Worm (Caenorhabditis elegans) whole organism, late embryonic: Measurements from ENCODE around the gene gtf-2F2.

Experiments used
- C08G9.2 ChIP-seq: sonication (generic microtip); optimal IDR thresholded peaks from 2 replicates; lab custom pipeline; 2016; ENCODE audit warnings: mild to moderate bottlenecking, missing genetic modification characterization, moderate library complexity, missing compliant biosample characterization
- F13H6.1 ChIP-seq: sonication (generic microtip); optimal IDR thresholded peaks from 2 replicates; lab custom pipeline; 2016; ENCODE audit warnings: missing genetic modification characterization, missing compliant biosample characterization
- K09A11.1 ChIP-seq: sonication (generic microtip); optimal IDR thresholded peaks from 2 replicates; lab custom pipeline; 2017; ENCODE audit warnings: antibody characterized with exemption, mild to moderate bottlenecking, missing genetic modification characterization, missing compliant biosample characterization; ENCODE audit not compliant: insufficient read depth
- ceh-14 ChIP-seq: sonication (generic microtip); optimal IDR thresholded peaks from 2 replicates; lab custom pipeline; 2016; ENCODE audit warnings: missing genotype, missing genetic modification characterization, missing compliant biosample characterization
- ceh-18 ChIP-seq: sonication (generic microtip); optimal IDR thresholded peaks from 2 replicates; lab custom pipeline; 2016; ENCODE audit warnings: missing genetic modification characterization, missing compliant biosample characterization
- ceh-19 ChIP-seq: fragments of 200-800 bp; sonication (Bioruptor generic); optimal IDR thresholded peaks from 2 replicates; lab custom pipeline; 2018; ENCODE audit warnings: mild to moderate bottlenecking, missing genetic modification characterization, missing compliant biosample characterization
- ceh-31 ChIP-seq: sonication (generic microtip); optimal IDR thresholded peaks from 2 replicates; lab custom pipeline; 2016; ENCODE audit warnings: missing genetic modification characterization, missing compliant biosample characterization
- ceh-34 ChIP-seq: sonication (generic microtip); optimal IDR thresholded peaks from 2 replicates; lab custom pipeline; 2016; ENCODE audit warnings: mild to moderate bottlenecking, missing genetic modification characterization, missing compliant biosample characterization
- ceh-45 ChIP-seq: fragments of 200-800 bp; sonication (Bioruptor generic); IDR thresholded peaks from 2 replicates; pipeline ENCODE4 v1.3.6; 2022; ENCODE audit warnings: missing genetic modification reagents, missing genetic modification characterization, missing compliant biosample characterization
- ceh-48 ChIP-seq: sonication (generic microtip); optimal IDR thresholded peaks from 2 replicates; lab custom pipeline; 2016; ENCODE audit warnings: missing genetic modification characterization, inconsistent platforms, missing compliant biosample characterization
- ceh-6 ChIP-seq: fragments of 200-800 bp; sonication (Bioruptor generic); optimal IDR thresholded peaks from 2 replicates; lab custom pipeline; 2018; ENCODE audit warnings: mild to moderate bottlenecking, missing genetic modification characterization, missing compliant biosample characterization
- dmd-4 ChIP-seq: sonication (generic microtip); optimal IDR thresholded peaks from 2 replicates; lab custom pipeline; 2016; ENCODE audit warnings: borderline replicate concordance, missing genetic modification characterization, missing compliant biosample characterization
- dve-1 ChIP-seq: sonication (generic microtip); optimal IDR thresholded peaks from 2 replicates; lab custom pipeline; 2017; ENCODE audit warnings: antibody characterized with exemption, mild to moderate bottlenecking, missing genetic modification characterization, missing compliant biosample characterization
- elt-2 ChIP-seq: sonication (generic microtip); optimal IDR thresholded peaks from 2 replicates; lab custom pipeline; 2016; ENCODE audit warnings: missing genetic modification reagents, missing genetic modification characterization, missing compliant biosample characterization
- ets-4 ChIP-seq: sonication (generic microtip); optimal IDR thresholded peaks from 2 replicates; lab custom pipeline; 2016; ENCODE audit warnings: missing genetic modification characterization, missing compliant biosample characterization
- eyg-1 ChIP-seq: sonication (generic microtip); optimal IDR thresholded peaks from 2 replicates; lab custom pipeline; 2016; ENCODE audit warnings: missing genotype, missing genetic modification characterization, missing compliant biosample characterization
- fkh-10 ChIP-seq: fragments of 150-350 bp; optimal IDR thresholded peaks from 2 replicates; lab custom pipeline; 2014; ENCODE audit warnings: missing biosample characterization, missing genetic modification reagents, missing genetic modification characterization
- hlh-15 ChIP-seq: sonication (generic microtip); optimal IDR thresholded peaks from 2 replicates; lab custom pipeline; 2016; ENCODE audit warnings: missing genetic modification characterization, missing compliant biosample characterization
- hlh-30 ChIP-seq: sonication (generic microtip); optimal IDR thresholded peaks from 2 replicates; lab custom pipeline; 2017; ENCODE audit warnings: antibody characterized with exemption, missing genetic modification characterization, missing compliant biosample characterization; ENCODE audit not compliant: insufficient read depth
- hlh-6 ChIP-seq: sonication (generic microtip); optimal IDR thresholded peaks from 2 replicates; lab custom pipeline; 2016; ENCODE audit warnings: missing genotype, missing genetic modification characterization, missing compliant biosample characterization
- hlh-8 ChIP-seq: sonication (generic microtip); optimal IDR thresholded peaks from 2 replicates; lab custom pipeline; 2016; ENCODE audit warnings: missing genotype, missing genetic modification characterization, missing compliant biosample characterization
- madf-2 ChIP-seq: sonication (generic microtip); optimal IDR thresholded peaks from 2 replicates; lab custom pipeline; 2017; ENCODE audit warnings: missing genetic modification characterization, missing compliant biosample characterization
- nfya-1 ChIP-seq: sonication (generic microtip); optimal IDR thresholded peaks from 2 replicates; lab custom pipeline; 2017; ENCODE audit warnings: missing genetic modification characterization, mild to moderate bottlenecking, missing compliant biosample characterization, antibody characterized with exemption, moderate library complexity
- odd-2 ChIP-seq: sonication (generic microtip); optimal IDR thresholded peaks from 2 replicates; lab custom pipeline; 2017; ENCODE audit warnings: antibody characterized with exemption, mild to moderate bottlenecking, missing genetic modification characterization, missing compliant biosample characterization
- pax-1 ChIP-seq: fragments of 150-350 bp; optimal IDR thresholded peaks from 2 replicates; lab custom pipeline; 2014; ENCODE audit warnings: missing biosample characterization, missing genetic modification characterization
- pha-2 ChIP-seq: sonication (generic microtip); optimal IDR thresholded peaks from 2 replicates; lab custom pipeline; 2017; ENCODE audit warnings: mild to moderate bottlenecking, missing genetic modification characterization, missing compliant biosample characterization
- pha-4 ChIP-seq: fragments of 150-350 bp; optimal IDR thresholded peaks from 2 replicates; lab custom pipeline; 2018; ENCODE audit warnings: missing biosample characterization, missing genetic modification reagents, missing genetic modification characterization
- pros-1 ChIP-seq: fragments of 150-350 bp; optimal IDR thresholded peaks from 2 replicates; lab custom pipeline; 2014; ENCODE audit warnings: missing biosample characterization, missing genetic modification reagents, missing genetic modification characterization
- ref-2 ChIP-seq: sonication (generic microtip); optimal IDR thresholded peaks from 2 replicates; lab custom pipeline; 2016; ENCODE audit warnings: missing genetic modification characterization, missing compliant biosample characterization
- rnt-1 ChIP-seq: sonication (generic microtip); optimal IDR thresholded peaks from 2 replicates; lab custom pipeline; 2016; ENCODE audit warnings: missing genetic modification characterization, missing compliant biosample characterization
- sox-4 ChIP-seq: sonication (generic microtip); optimal IDR thresholded peaks from 2 replicates; lab custom pipeline; 2017; ENCODE audit warnings: mild to moderate bottlenecking, missing genetic modification characterization, inconsistent platforms, missing compliant biosample characterization
- syd-9 ChIP-seq: sonication (generic microtip); optimal IDR thresholded peaks from 2 replicates; lab custom pipeline; 2016; ENCODE audit warnings: mild to moderate bottlenecking, missing genetic modification characterization, moderate library complexity, missing compliant biosample characterization
- tbx-2 ChIP-seq: sonication (generic microtip); optimal IDR thresholded peaks from 2 replicates; lab custom pipeline; 2016; ENCODE audit warnings: missing genetic modification characterization, missing compliant biosample characterization
- tbx-7 ChIP-seq: sonication (generic microtip); optimal IDR thresholded peaks from 2 replicates; lab custom pipeline; 2016; ENCODE audit warnings: missing genotype, missing genetic modification characterization, missing compliant biosample characterization
- ttx-3 ChIP-seq: sonication (generic microtip); optimal IDR thresholded peaks from 2 replicates; lab custom pipeline; 2016; ENCODE audit warnings: missing genetic modification reagents, missing genetic modification characterization, missing compliant biosample characterization
- unc-3 ChIP-seq, 2 experiments: fragments of 200-800 bp in 1 of 2; sonication (Bioruptor generic) in 1 of 2; sonication (generic microtip) in 1 of 2; conservative IDR thresholded peaks in 1 of 2; optimal IDR thresholded peaks in 1 of 2; 2 replicates each; pipeline versions ENCODE4 v1.3.6 to Lab custom; 2016 to 2022; ENCODE audit warnings: missing compliant biosample characterization in 2 of 2, missing genetic modification characterization in 2 of 2, missing genetic modification reagents in 1 of 2
- unc-42 ChIP-seq: sonication (generic microtip); optimal IDR thresholded peaks from 2 replicates; lab custom pipeline; 2016; ENCODE audit warnings: missing genotype, missing genetic modification characterization, missing compliant biosample characterization
- unc-55 ChIP-seq: sonication (generic microtip); optimal IDR thresholded peaks from 2 replicates; lab custom pipeline; 2017; ENCODE audit warnings: missing biosample characterization, missing genetic modification reagents, missing genetic modification characterization
- unc-86 ChIP-seq: sonication (generic microtip); optimal IDR thresholded peaks from 2 replicates; lab custom pipeline; 2016; ENCODE audit warnings: missing genetic modification characterization, missing compliant biosample characterization
- zip-5 ChIP-seq: sonication (generic microtip); optimal IDR thresholded peaks from 2 replicates; lab custom pipeline; 2016; ENCODE audit warnings: missing genetic modification characterization, missing compliant biosample characterization
- ztf-16 ChIP-seq: sonication (generic microtip); optimal IDR thresholded peaks from 2 replicates; lab custom pipeline; 2017; ENCODE audit warnings: missing genetic modification characterization, missing compliant biosample characterization

Gene gtf-2F2

DNA sequence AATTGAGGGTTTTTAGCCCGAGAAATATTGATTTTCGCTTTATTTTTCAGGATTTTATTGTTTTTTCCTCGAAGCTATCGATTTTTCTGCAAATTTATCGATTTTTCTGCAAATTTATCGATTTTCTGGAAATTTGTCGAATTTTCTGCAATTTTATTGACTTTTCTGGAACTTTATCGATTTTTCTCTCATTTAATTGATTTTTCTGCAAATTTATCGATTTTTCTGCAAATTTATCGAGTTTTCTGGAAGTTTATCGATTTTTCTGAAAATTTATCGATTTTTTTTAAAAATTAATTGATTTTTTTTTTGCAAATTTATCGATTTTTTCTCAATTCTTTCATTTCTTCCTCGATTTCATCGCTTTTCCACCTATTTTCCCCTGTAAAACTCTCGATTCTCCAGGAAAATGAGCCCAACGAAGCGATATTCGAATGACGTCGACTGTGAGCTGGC is at the start of gene gtf-2F2:
Gene gtf-2F2, plus strand, starts transcription at position 406 of the 456 bp plus-strand sequence.
- TF ChIP-seq C08G9.2 (tag; lab: Kevin White, UChicago) (no peak), ceh-48 (peak; percentile 74)

DNA sequence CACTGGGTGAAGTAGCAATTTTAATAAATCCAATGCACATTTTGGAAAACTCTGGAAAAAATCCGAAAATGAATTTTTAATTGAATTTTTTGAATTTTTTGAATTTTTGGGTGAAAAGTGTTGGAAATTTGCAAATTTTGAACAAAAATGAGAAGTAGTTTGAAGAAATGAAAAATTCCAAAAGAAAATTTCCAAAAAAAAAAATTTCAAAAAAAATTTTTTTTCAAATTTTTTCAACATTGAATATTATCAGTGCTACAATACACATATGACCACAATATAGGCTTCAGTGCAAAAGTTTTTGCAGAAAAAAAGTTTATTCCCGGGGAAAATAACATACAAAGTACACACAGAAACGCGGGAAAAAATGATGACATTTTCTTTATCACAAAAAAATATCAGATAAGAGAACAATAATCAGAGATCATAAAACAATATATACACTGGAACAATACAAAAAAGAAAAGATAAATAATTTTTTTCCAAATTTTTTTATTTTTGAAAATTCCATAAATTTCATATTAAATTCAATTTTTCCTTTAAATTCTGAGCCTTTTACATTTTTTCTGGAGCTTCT is 36.4 kb upstream of the gtf-2F2 start, which contains the start of gene hrg-10:
Gene hrg-10, minus strand, starts transcription at position 51 of the 577 bp plus-strand sequence.
- TF ChIP-seq pha-2 (tag; lab: Kevin White, UChicago) (no peak), madf-2 (no peak), elt-2 (tag; lab: Kevin White, UChicago) (peak; percentile 62), sox-4 (tag; lab: Kevin White, UChicago) (no peak), ztf-16 (no peak), F13H6.1 (tag; lab: Kevin White, UChicago) (no peak), ceh-45 (GFP tag; lab: Robert Waterston, UW) (no peak)

DNA sequence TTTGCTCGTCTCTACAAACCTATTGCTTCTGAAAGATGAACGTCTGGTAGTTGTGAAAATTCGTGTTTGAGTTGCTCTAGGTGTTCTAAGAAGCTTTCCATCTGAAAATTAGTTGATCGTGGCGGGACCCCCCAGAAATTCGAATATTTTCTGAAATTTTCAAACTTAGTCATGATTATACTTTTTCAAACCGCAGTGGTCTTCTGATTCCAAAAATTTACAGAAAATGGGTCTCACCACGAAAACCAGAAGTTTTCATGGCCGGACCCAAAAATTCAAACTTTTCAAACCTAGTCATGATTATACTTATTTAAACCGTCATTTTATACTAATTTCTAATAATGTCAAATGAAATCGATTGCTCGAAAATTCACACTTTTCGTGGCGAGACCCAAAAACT is 33.7 kb upstream of the gtf-2F2 start, which contains the start of gene ztf-20:
Gene ztf-20, minus strand, starts transcription at position 101 of the 400 bp plus-strand sequence.
- TF ChIP-seq zip-5 (no peak), fkh-10 (GFP tag; lab: Kevin White, UChicago) (no peak), pha-4 (tag; lab: Kevin White, UChicago) (no peak)

DNA sequence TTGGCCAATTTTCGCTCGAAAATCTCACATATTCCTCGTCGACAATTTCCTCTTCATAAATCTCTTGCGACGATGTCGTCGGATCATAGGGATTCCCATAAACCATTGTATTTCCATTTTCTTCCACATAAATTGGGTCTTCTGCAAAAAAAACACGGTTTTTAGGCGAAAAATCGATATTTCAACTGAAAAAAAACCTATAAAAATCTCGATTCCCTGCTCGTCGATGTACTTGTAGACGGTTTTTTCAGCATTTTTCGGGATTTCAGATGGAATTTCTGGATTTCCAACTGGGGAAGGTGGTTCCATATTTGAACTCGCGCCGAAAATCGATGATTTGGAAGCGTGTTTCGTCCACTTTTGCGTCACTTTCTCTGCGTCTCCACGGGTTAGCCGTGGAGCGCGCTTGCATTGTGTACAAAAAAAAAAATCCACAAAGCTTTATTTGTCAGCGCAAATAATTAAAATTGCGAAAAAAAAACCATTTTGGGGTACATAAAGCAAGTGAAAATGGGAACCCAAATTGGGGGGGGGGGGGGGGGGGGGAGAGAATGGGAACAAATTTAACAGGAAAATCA is 26.2 kb upstream of the gtf-2F2 start, which contains the start of gene Y39B6A.43:
Gene Y39B6A.43, minus strand, starts transcription at position 351 of the 578 bp plus-strand sequence.
- TF ChIP-seq ttx-3 (tag; lab: Kevin White, UChicago) (no peak), hlh-6 (tag; lab: Kevin White, UChicago) (no peak), ceh-34 (tag; lab: Kevin White, UChicago) (peak; percentile 60), syd-9 (tag; lab: Kevin White, UChicago) (no peak), hlh-30 (tag; lab: Kevin White, UChicago) (peak; percentile 52), tbx-7 (peak; percentile 13), hlh-15 (tag; lab: Kevin White, UChicago) (no peak), ceh-14 (tag; lab: Kevin White, UChicago) (peak; percentile 16), C08G9.2 (tag; lab: Kevin White, UChicago) (peak; percentile 44), nfya-1 (tag; lab: Kevin White, UChicago) (peak; percentile 89), unc-3 (GFP tag; conservative IDR thresholded peaks at IDR 0.05; lab: Robert Waterston, UW) (no peak), unc-3 (tag; optimal IDR thresholded peaks at IDR 0.05; lab: Kevin White, UChicago) (peak; percentile 65), unc-86 (tag; lab: Kevin White, UChicago) (peak; percentile 68), hlh-8 (no peak), unc-42 (tag; lab: Kevin White, UChicago) (peak; percentile 63), ets-4 (tag; lab: Kevin White, UChicago) (peak; percentile 69), ceh-6 (GFP tag; lab: Kevin White, UChicago) (peak; percentile 13), ceh-48 (peak; percentile 84), tbx-2 (tag; lab: Kevin White, UChicago) (peak; percentile 56), ceh-18 (tag; lab: Kevin White, UChicago) (peak; percentile 63), fkh-10 (GFP tag; lab: Kevin White, UChicago) (peak; percentile 49), madf-2 (peak; percentile 15), dmd-4 (tag; lab: Kevin White, UChicago) (no peak), odd-2 (tag; lab: Kevin White, UChicago) (no peak), elt-2 (tag; lab: Kevin White, UChicago) (peak; percentile 38), eyg-1 (tag; lab: Kevin White, UChicago) (no peak), dve-1 (tag; lab: Kevin White, UChicago) (peak; percentile 76), pax-1 (tag; lab: Kevin White, UChicago) (peak; percentile 88), pros-1 (tag; lab: Kevin White, UChicago) (peak; percentile 35), ceh-31 (peak; percentile 66), ceh-19 (GFP tag; lab: Kevin White, UChicago) (no peak), ceh-45 (GFP tag; lab: Robert Waterston, UW) (no peak), K09A11.1 (tag; lab: Kevin White, UChicago) (peak; percentile 19), pha-2 (tag; lab: Kevin White, UChicago) (peak; percentile 81), unc-55 (GFP tag; lab: Kevin White, UChicago) (peak; percentile 25), ref-2 (tag; lab: Kevin White, UChicago) (peak; percentile 72), rnt-1 (tag; lab: Kevin White, UChicago) (peak; percentile 79), ztf-16 (peak; percentile 87)
